Fruit fly (Drosophila melanogaster) whole organism, embryonic: ENCODE data around the gene CG3632.

Source experiments
- Abd-B ChIP-seq: fragments of 200-800 bp; sonication (Bioruptor generic); optimal IDR thresholded peaks from 2 replicates; lab custom pipeline; 2018; ENCODE audit warnings: missing biosample characterization, mild to moderate bottlenecking, missing genetic modification characterization, moderate library complexity
- Asciz ChIP-seq: fragments of 200-800 bp; sonication (Bioruptor generic); optimal IDR thresholded peaks from 2 replicates; lab custom pipeline; 2017; ENCODE audit warnings: missing biosample characterization, mild to moderate bottlenecking, missing genetic modification characterization, missing genetic modification reagents
- Bdp1 ChIP-seq: fragments of 200-800 bp; sonication (Bioruptor generic); optimal IDR thresholded peaks from 3 replicates; lab custom pipeline; 2016; ENCODE audit warnings: missing biosample characterization, missing genetic modification characterization
- CG10267 ChIP-seq: fragments of 200-800 bp; sonication (Bioruptor generic); optimal IDR thresholded peaks from 2 replicates; lab custom pipeline; 2018; ENCODE audit warnings: missing biosample characterization, mild to moderate bottlenecking, missing genetic modification characterization, moderate library complexity
- CG10565 ChIP-seq: fragments of 200-800 bp; sonication (Bioruptor generic); optimal IDR thresholded peaks from 3 replicates; lab custom pipeline; 2016; ENCODE audit warnings: missing biosample characterization, mild to moderate bottlenecking, missing genetic modification characterization
- CG11504 ChIP-seq: fragments of 200-800 bp; sonication (Bioruptor generic); optimal IDR thresholded peaks from 3 replicates; lab custom pipeline; 2019; ENCODE audit warnings: missing biosample characterization, mild to moderate bottlenecking, missing genetic modification characterization, moderate library complexity
- CG11560 ChIP-seq: fragments of 200-800 bp; sonication (Bioruptor generic); IDR thresholded peaks from 3 replicates; pipeline ENCODE4 v1.3.6; 2022; ENCODE audit warnings: missing biosample characterization, missing genetic modification characterization
- CG14441 ChIP-seq: fragments of 200-800 bp; sonication (Bioruptor generic); IDR thresholded peaks from 2 replicates; pipeline ENCODE4 v1.3.6; 2022; ENCODE audit warnings: missing biosample characterization, missing genetic modification characterization
- CG14710 ChIP-seq: fragments of 200-800 bp; sonication (Bioruptor generic); optimal IDR thresholded peaks from 3 replicates; lab custom pipeline; 2019; ENCODE audit warnings: missing biosample characterization, mild to moderate bottlenecking, missing genetic modification characterization, moderate library complexity
- CG14965 ChIP-seq: fragments of 200-800 bp; sonication (Bioruptor generic); optimal IDR thresholded peaks from 2 replicates; lab custom pipeline; 2016; ENCODE audit warnings: missing biosample characterization, missing genetic modification characterization, borderline replicate concordance
- CG15011 ChIP-seq: fragments of 200-800 bp; sonication (Bioruptor generic); optimal IDR thresholded peaks from 3 replicates; lab custom pipeline; 2018; ENCODE audit warnings: missing biosample characterization, mild to moderate bottlenecking, missing genetic modification characterization
- CG15073 ChIP-seq: fragments of 200-800 bp; sonication (Bioruptor generic); optimal IDR thresholded peaks from 2 replicates; lab custom pipeline; 2016; ENCODE audit warnings: missing biosample characterization, missing genetic modification characterization
- CG15479 ChIP-seq: fragments of 200-800 bp; sonication (Bioruptor generic); optimal IDR thresholded peaks from 3 replicates; lab custom pipeline; 2019; ENCODE audit warnings: missing biosample characterization, mild to moderate bottlenecking, missing genetic modification characterization, moderate library complexity
- CG1832 ChIP-seq: fragments of 200-800 bp; sonication (Bioruptor generic); optimal IDR thresholded peaks from 2 replicates; lab custom pipeline; 2017; ENCODE audit warnings: missing biosample characterization, mild to moderate bottlenecking, missing genetic modification characterization, inconsistent platforms
- CG3281 ChIP-seq: fragments of 200-800 bp; sonication (Bioruptor generic); optimal IDR thresholded peaks from 3 replicates; lab custom pipeline; 2017; ENCODE audit warnings: missing biosample characterization, mild to moderate bottlenecking, missing genetic modification characterization
- CG33557 ChIP-seq: fragments of 200-800 bp; sonication (Bioruptor generic); optimal IDR thresholded peaks from 2 replicates; lab custom pipeline; 2019; ENCODE audit warnings: missing biosample characterization, mild to moderate bottlenecking, missing genetic modification characterization, moderate library complexity
- CG3838 ChIP-seq: fragments of 200-800 bp; sonication (Bioruptor generic); optimal IDR thresholded peaks from 3 replicates; lab custom pipeline; 2016; ENCODE audit warnings: missing biosample characterization, missing genetic modification characterization
- CG3847 ChIP-seq: fragments of 200-800 bp; sonication (Bioruptor generic); IDR thresholded peaks from 2 replicates; pipeline ENCODE4 v1.3.6; 2022; ENCODE audit warnings: missing biosample characterization, missing genetic modification characterization
- CG6854 ChIP-seq: fragments of 200-800 bp; sonication (Bioruptor generic); optimal IDR thresholded peaks from 3 replicates; lab custom pipeline; 2017; ENCODE audit warnings: missing biosample characterization, mild to moderate bottlenecking, missing genetic modification characterization
- CG9876 ChIP-seq: fragments of 200-800 bp; sonication (Bioruptor generic); optimal IDR thresholded peaks from 2 replicates; lab custom pipeline; 2016; ENCODE audit warnings: missing biosample characterization, missing genetic modification characterization
- Doc3 ChIP-seq: fragments of 200-800 bp; sonication (Bioruptor generic); IDR thresholded peaks from 3 replicates; pipeline ENCODE4 v1.3.6; 2022; ENCODE audit warnings: missing biosample characterization, missing genetic modification characterization; ENCODE audit not compliant: partially characterized antibody
- Ets65A ChIP-seq: fragments of 200-800 bp; sonication (Bioruptor generic); peaks from one replicate; lab custom pipeline; 2016; ENCODE audit warnings: missing biosample characterization, missing genetic modification characterization
- HLH54F ChIP-seq: fragments of 200-800 bp; sonication (Bioruptor generic); optimal IDR thresholded peaks from 3 replicates; lab custom pipeline; 2016; ENCODE audit warnings: missing biosample characterization, missing genetic modification characterization
- Hr3 ChIP-seq: fragments of 200-800 bp; sonication (Bioruptor generic); optimal IDR thresholded peaks from 3 replicates; lab custom pipeline; 2016; ENCODE audit warnings: missing biosample characterization, missing genetic modification characterization
- Hr51 ChIP-seq, 2 experiments: fragments of 200-800 bp; sonication (Bioruptor generic); optimal IDR thresholded peaks; 2 replicates in 1 of 2; 3 replicates in 1 of 2; lab custom pipeline; 2016 to 2018; ENCODE audit warnings: missing biosample characterization in 2 of 2, missing genetic modification characterization in 2 of 2, mild to moderate bottlenecking in 1 of 2, moderate library complexity in 1 of 2
- MTF-1 ChIP-seq: fragments of 200-800 bp; sonication (Bioruptor generic); optimal IDR thresholded peaks from 2 replicates; lab custom pipeline; 2018; ENCODE audit warnings: missing biosample characterization, mild to moderate bottlenecking, missing genetic modification characterization, borderline replicate concordance
- Ptx1 ChIP-seq: fragments of 200-800 bp; sonication (Bioruptor generic); IDR thresholded peaks from 2 replicates; pipeline ENCODE4 v1.3.6; 2022; ENCODE audit warnings: missing biosample characterization, missing genetic modification characterization
- Trl ChIP-seq, 3 experiments: fragments of >200 bp in 2 of 3; fragments of 200-800 bp in 1 of 3; sonication (Bioruptor generic) in 1 of 3; optimal IDR thresholded peaks; 2 replicates in 1 of 3; 3 replicates in 2 of 3; lab custom pipeline; 2016 to 2017; ENCODE audit warnings: missing biosample characterization in 1 of 3, missing genetic modification characterization in 1 of 3
- ab ChIP-seq: fragments of 200-800 bp; sonication (Bioruptor generic); optimal IDR thresholded peaks from 2 replicates; lab custom pipeline; 2016; ENCODE audit warnings: missing biosample characterization, missing genetic modification characterization
- amos ChIP-seq: fragments of 200-800 bp; sonication (Bioruptor generic); IDR thresholded peaks from 2 replicates; pipeline ENCODE4 v1.3.6; 2022; ENCODE audit warnings: missing biosample characterization, missing genetic modification characterization; ENCODE audit not compliant: partially characterized antibody
- ash1 ChIP-seq: fragments of 200-800 bp; sonication (Bioruptor generic); optimal IDR thresholded peaks from 2 replicates; lab custom pipeline; 2018; ENCODE audit warnings: missing biosample characterization, mild to moderate bottlenecking, missing genetic modification characterization
- br ChIP-seq: fragments of >200 bp; optimal IDR thresholded peaks from 2 replicates; lab custom pipeline; 2017
- crp ChIP-seq, 2 experiments: fragments of 200-800 bp; sonication (Bioruptor generic); optimal IDR thresholded peaks; 2 replicates in 1 of 2; 3 replicates in 1 of 2; lab custom pipeline; 2017; ENCODE audit warnings: missing biosample characterization in 2 of 2, missing genetic modification characterization in 2 of 2, mild to moderate bottlenecking in 1 of 2, moderate library complexity in 1 of 2
- ewg ChIP-seq: fragments of 200-800 bp; sonication (Bioruptor generic); optimal IDR thresholded peaks from 3 replicates; lab custom pipeline; 2017; ENCODE audit warnings: mild to moderate bottlenecking, missing biosample characterization, missing genetic modification reagents, missing genetic modification characterization
- ftz-f1 ChIP-seq: fragments of 200-800 bp; sonication (Bioruptor generic); optimal IDR thresholded peaks from 2 replicates; lab custom pipeline; 2016; ENCODE audit warnings: missing biosample characterization, missing genetic modification characterization
- hb ChIP-seq: fragments of 200-800 bp; sonication (Bioruptor generic); IDR thresholded peaks from 3 replicates; pipeline ENCODE4 v1.3.6; 2022; ENCODE audit warnings: missing biosample characterization, missing genetic modification characterization; ENCODE audit not compliant: partially characterized antibody
- kay ChIP-seq: fragments of 200-800 bp; sonication (Bioruptor generic); optimal IDR thresholded peaks from 2 replicates; lab custom pipeline; 2016; ENCODE audit warnings: missing biosample characterization, missing genetic modification characterization
- maf-S ChIP-seq: fragments of 200-800 bp; sonication (Bioruptor generic); optimal IDR thresholded peaks from 2 replicates; lab custom pipeline; 2016; ENCODE audit warnings: missing biosample characterization, missing genetic modification characterization
- nmo ChIP-seq: fragments of 200-800 bp; sonication (Bioruptor generic); optimal IDR thresholded peaks from 2 replicates; lab custom pipeline; 2018; ENCODE audit warnings: missing biosample characterization, mild to moderate bottlenecking, missing genetic modification characterization, moderate library complexity
- oc ChIP-seq: fragments of 200-800 bp; sonication (Bioruptor generic); optimal IDR thresholded peaks from 2 replicates; lab custom pipeline; 2018; ENCODE audit warnings: missing biosample characterization, mild to moderate bottlenecking, missing genetic modification characterization, moderate library complexity
- pnt ChIP-seq: fragments of 200-800 bp; sonication (Bioruptor generic); optimal IDR thresholded peaks from 3 replicates; lab custom pipeline; 2016; ENCODE audit warnings: missing biosample characterization, missing genetic modification characterization
- ro ChIP-seq: fragments of 200-800 bp; sonication (Bioruptor generic); IDR thresholded peaks from 2 replicates; pipeline ENCODE4 v1.3.6; 2022; ENCODE audit warnings: missing biosample characterization, missing genetic modification characterization
- sna ChIP-seq: fragments of 200-800 bp; sonication (Bioruptor generic); IDR thresholded peaks from 2 replicates; pipeline ENCODE4 v1.3.6; 2022; ENCODE audit warnings: missing biosample characterization, missing genetic modification characterization; ENCODE audit not compliant: partially characterized antibody
- tap ChIP-seq: fragments of 200-800 bp; optimal IDR thresholded peaks from 3 replicates; lab custom pipeline; 2019; ENCODE audit warnings: missing biosample characterization, mild to moderate bottlenecking, missing genetic modification characterization, moderate library complexity
- tgo ChIP-seq: fragments of 200-800 bp; sonication (Bioruptor generic); IDR thresholded peaks from 3 replicates; pipeline ENCODE4 v1.3.6; 2022; ENCODE audit warnings: missing biosample characterization, missing genetic modification characterization
- twi ChIP-seq: fragments of 200-800 bp; optimal IDR thresholded peaks from 2 replicates; lab custom pipeline; 2019; ENCODE audit warnings: missing biosample characterization, mild to moderate bottlenecking, missing genetic modification characterization, moderate library complexity
- tx ChIP-seq: fragments of 200-800 bp; sonication (Bioruptor generic); optimal IDR thresholded peaks from 2 replicates; lab custom pipeline; 2016; ENCODE audit warnings: missing biosample characterization, missing genetic modification characterization
- zen2 ChIP-seq: fragments of 200-800 bp; sonication (Bioruptor generic); IDR thresholded peaks from 3 replicates; pipeline ENCODE4 v1.3.6; 2022; ENCODE audit warnings: missing biosample characterization, missing genetic modification characterization; ENCODE audit not compliant: partially characterized antibody
- zf30C ChIP-seq: fragments of 200-800 bp; sonication (Bioruptor generic); optimal IDR thresholded peaks from 3 replicates; lab custom pipeline; 2018; ENCODE audit warnings: missing biosample characterization, mild to moderate bottlenecking, missing genetic modification characterization

The CG3632 gene

DNA sequence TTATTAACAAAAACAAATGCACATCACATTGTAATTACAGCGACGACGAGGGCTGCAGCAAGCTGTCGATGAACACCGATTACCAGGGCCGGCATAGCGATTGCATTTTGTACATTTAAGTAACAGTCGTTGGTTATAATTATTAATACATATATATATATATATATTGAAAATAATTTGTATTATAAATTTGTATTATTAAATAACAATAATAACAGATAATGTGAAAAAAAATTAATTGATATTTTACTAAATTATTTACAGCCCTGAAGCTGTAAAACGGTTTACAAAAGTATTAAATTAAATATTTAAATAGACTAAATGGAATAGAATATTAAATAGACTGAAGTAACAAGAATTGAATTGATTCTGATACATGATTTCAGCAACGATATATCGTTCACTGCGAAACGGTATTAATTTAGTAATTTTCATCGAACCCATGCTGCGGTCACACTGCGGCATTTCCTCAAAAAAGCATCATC lies 20.6 kb upstream of the CG3632 start, which contains the start of the genes kat80 and Prosalpha4 (continued):
- TF ChIP-seq ftz-f1 (GFP tag; lab: Kevin White, UChicago) = no peak
- peak; percentile 67 for TF ChIP-seq CG14710 (tag; lab: Kevin White, UChicago)
- peak; percentile 86 for TF ChIP-seq Hr3 (GFP tag; lab: Kevin White, UChicago)
- peak; percentile 32; the same call in 1 of the 2 replicates for TF ChIP-seq CG14441 (GFP tag; lab: Robert Waterston, UW)
- no peak for TF ChIP-seq maf-S (GFP tag; lab: Kevin White, UChicago)
- TF ChIP-seq CG9876 (GFP tag; lab: Kevin White, UChicago) = no peak
- no peak for TF ChIP-seq CG15479
- no peak for TF ChIP-seq CG15011
- TF ChIP-seq CG3847 (GFP tag; lab: Robert Waterston, UW) = peak; percentile 34; the same call in 1 of the 2 replicates
- no peak for TF ChIP-seq pnt (GFP tag; lab: Kevin White, UChicago)
- no peak for TF ChIP-seq CG10565 (GFP tag; lab: Kevin White, UChicago)
- TF ChIP-seq Ets65A (GFP tag; lab: Kevin White, UChicago) = no peak
- no peak for TF ChIP-seq CG33557 (GFP tag; lab: Kevin White, UChicago)
- no peak for TF ChIP-seq CG11560 (tag; lab: Robert Waterston, UW)
- TF ChIP-seq Hr51 (GFP tag; optimal IDR thresholded peaks at IDR 0.05; lab: Kevin White, UChicago) = peak in 1 of 2 experiments; percentile 10
- TF ChIP-seq CG14965 (GFP tag; lab: Kevin White, UChicago) = no peak
- TF ChIP-seq ro (GFP tag; lab: Robert Waterston, UW) = no peak
- TF ChIP-seq ab (GFP tag; lab: Kevin White, UChicago) = no peak
- TF ChIP-seq Asciz (GFP tag; lab: Kevin White, UChicago) = no peak
- no peak for TF ChIP-seq sna (GFP tag; lab: Robert Waterston, UW)
- TF ChIP-seq hb (GFP tag; lab: Robert Waterston, UW) = 0 out of 3 replicates have a peak, but pooled peaks have one; percentile 31
- no peak for TF ChIP-seq twi (tag; lab: Kevin White, UChicago)
- TF ChIP-seq CG15073 (GFP tag; lab: Kevin White, UChicago) = no peak
- TF ChIP-seq br (lab: Kevin White, UChicago) = no peak
- TF ChIP-seq Trl (optimal IDR thresholded peaks at IDR 0.05; lab: Kevin White, UChicago) = no peak
- no peak for TF ChIP-seq Trl (GFP tag; optimal IDR thresholded peaks at IDR 0.05; lab: Kevin White, UChicago)
- no peak; the same call in 2 of the 3 replicates for TF ChIP-seq zen2 (GFP tag; lab: Robert Waterston, UW)
- TF ChIP-seq zf30C = no peak
- TF ChIP-seq CG3838 (GFP tag; lab: Kevin White, UChicago) = no peak
- 0 out of 2 replicates have a peak, but pooled peaks have one; percentile 12 for TF ChIP-seq Ptx1 (GFP tag; lab: Robert Waterston, UW)
- TF ChIP-seq tgo (GFP tag; lab: Robert Waterston, UW) = no peak
- TF ChIP-seq Bdp1 (GFP tag; lab: Kevin White, UChicago) = no peak
- TF ChIP-seq ewg (GFP tag; lab: Kevin White, UChicago) = no peak
- no peak for TF ChIP-seq MTF-1 (GFP tag; lab: Kevin White, UChicago)
- peak; percentile 53; the same call in 2 of the 3 replicates for TF ChIP-seq Doc3 (GFP tag; lab: Robert Waterston, UW)
- TF ChIP-seq HLH54F (GFP tag; lab: Kevin White, UChicago) = no peak
- no peak for TF ChIP-seq CG6854 (GFP tag; lab: Kevin White, UChicago)
- TF ChIP-seq CG11504 (tag; lab: Kevin White, UChicago) = peak; percentile 55
- peak; percentile 5 for TF ChIP-seq Abd-B (GFP tag; lab: Kevin White, UChicago)
- no peak for TF ChIP-seq tx (GFP tag; lab: Kevin White, UChicago)
- no peak for TF ChIP-seq CG1832 (GFP tag; lab: Kevin White, UChicago)
- TF ChIP-seq ash1 (GFP tag; lab: Kevin White, UChicago) = no peak
- TF ChIP-seq CG3281 = peak; percentile 62
- no peak for TF ChIP-seq tap (tag; lab: Kevin White, UChicago)
- TF ChIP-seq nmo (GFP tag; lab: Kevin White, UChicago) = peak; percentile 88
- TF ChIP-seq amos (GFP tag; lab: Robert Waterston, UW) = peak; percentile 77
- TF ChIP-seq kay (GFP tag; lab: Kevin White, UChicago) = no peak
- TF ChIP-seq CG10267 (tag; lab: Kevin White, UChicago) = peak; percentile 48
- TF ChIP-seq crp (GFP tag; optimal IDR thresholded peaks at IDR 0.05; lab: Kevin White, UChicago) = peak in 1 of 2 experiments; percentile 60
- no peak for TF ChIP-seq oc (tag; lab: Kevin White, UChicago)
